Fruit fly (Drosophila melanogaster): Measurements from ENCODE around the gene Syx7.

Syx7 gene

DNA sequence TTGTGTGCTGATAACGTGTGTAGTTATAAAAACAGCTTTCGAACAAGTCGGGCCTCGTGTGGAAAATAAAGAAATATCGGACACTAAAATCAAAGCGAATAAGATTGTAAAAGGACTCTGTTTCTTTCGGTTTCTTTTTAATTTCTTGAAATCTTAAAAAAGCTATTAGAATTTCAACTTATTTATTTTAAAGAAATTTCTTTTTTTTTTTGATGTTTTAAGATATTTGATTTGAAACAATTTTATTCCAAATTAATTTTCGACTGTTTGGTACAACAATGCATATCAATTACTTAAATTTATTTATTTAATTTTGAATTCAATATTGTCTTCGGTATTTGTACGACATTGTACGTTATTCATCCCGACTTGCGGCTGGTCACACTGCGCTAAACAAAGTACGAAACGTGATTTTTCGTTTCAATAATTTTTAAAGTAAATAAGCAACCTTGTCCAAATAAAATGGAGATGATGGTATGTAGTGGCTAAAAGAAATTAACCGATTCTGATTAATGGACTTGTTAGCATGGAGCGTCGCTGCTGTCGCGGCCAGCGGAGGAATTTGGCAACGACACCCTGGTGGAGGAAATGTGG is 47.2 kb downstream of the Syx7 start, which contains the start of the genes CG7202 and CG7519:
Gene CG7202 (minus strand): TSS at position 51 of the 594 bp plus-strand sequence.
Gene CG7519 (plus strand): TSS at position 361 of the 594 bp plus-strand sequence.
- no peak for TF ChIP-seq CG17801 (GFP tag; optimal IDR thresholded peaks at IDR 0.05; ENCODE audit: partially characterized antibody)

dm6 chr3L:21496502-21496864 is 50.8 kb downstream of the Syx7 start:
- no peak for TF ChIP-seq CG17801 (GFP tag; optimal IDR thresholded peaks at IDR 0.05; ENCODE audit: partially characterized antibody)

DNA sequence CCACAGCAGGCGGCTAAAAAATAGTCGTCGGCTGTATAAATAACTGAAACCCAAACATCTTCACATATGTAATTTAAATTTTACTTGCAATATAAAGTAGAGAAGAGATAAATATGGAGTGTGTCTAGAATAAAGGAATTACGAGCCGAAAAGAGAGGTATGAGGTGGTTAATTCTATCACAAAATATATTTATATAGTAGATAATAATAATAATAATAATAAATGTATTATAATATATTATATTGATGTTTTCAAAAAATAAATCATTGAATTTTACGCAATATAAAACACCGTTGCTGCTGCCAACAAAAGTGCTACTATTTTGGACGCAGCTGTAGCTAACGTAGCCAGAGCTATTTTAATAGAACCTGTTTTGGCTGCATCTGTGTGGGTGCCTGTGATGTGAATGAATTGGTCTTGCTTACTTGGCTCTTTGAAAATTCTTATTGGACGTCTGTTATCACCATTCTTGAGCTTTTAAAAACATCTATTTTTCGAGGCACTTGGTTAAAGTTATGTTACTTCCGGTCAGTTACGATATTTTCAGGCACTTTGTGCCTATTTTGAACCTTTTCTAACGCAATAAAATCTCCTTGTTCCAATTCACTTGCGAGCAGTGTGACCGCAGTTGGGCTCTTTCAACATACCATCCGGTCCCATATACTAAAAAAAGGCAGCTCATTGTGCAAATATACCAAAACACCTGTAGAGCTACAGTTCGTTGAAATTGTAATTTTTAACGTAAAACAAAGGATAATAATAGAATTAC is 51.4 kb downstream of the Syx7 start, which contains the start of gene Hr78:
Gene Hr78 (minus strand): TSS at position 630 of the 770 bp plus-strand sequence.
- TF ChIP-seq CG17801 (GFP tag; optimal IDR thresholded peaks at IDR 0.05; ENCODE audit: partially characterized antibody), result peak; percentile 67
